Fruit fly (Drosophila melanogaster) whole organism, embryonic: ENCODE results near the gene CG4467.

ENCODE experiments used
- Awh ChIP-seq: fragments of 200-800 bp; sonication (Bioruptor generic); IDR thresholded peaks from 2 replicates; pipeline ENCODE4, ENCODE4 v1.3.6; 2022; ENCODE audit warnings: missing biosample characterization, missing genetic modification characterization
- CG13287 ChIP-seq: fragments of 200-800 bp; sonication (Bioruptor generic); IDR thresholded peaks from 2 replicates; pipeline ENCODE4 v1.3.6; 2022; ENCODE audit warnings: missing biosample characterization, missing genetic modification characterization; ENCODE audit not compliant: partially characterized antibody
- CG13296 ChIP-seq: fragments of 200-800 bp; sonication (Bioruptor generic); optimal IDR thresholded peaks from 3 replicates; lab custom pipeline; 2018; ENCODE audit warnings: missing biosample characterization, mild to moderate bottlenecking, missing genetic modification characterization
- CG13424 ChIP-seq: fragments of 200-800 bp; sonication (Bioruptor generic); optimal IDR thresholded peaks from 2 replicates; lab custom pipeline; 2019; ENCODE audit warnings: missing biosample characterization, mild to moderate bottlenecking, missing genetic modification characterization, moderate library complexity
- CG13775 ChIP-seq: fragments of 200-800 bp; sonication (Bioruptor generic); optimal IDR thresholded peaks from 3 replicates; lab custom pipeline; 2017; ENCODE audit warnings: missing biosample characterization, mild to moderate bottlenecking, missing genetic modification characterization
- CG14014 ChIP-seq: fragments of 200-800 bp; sonication (Bioruptor generic); IDR thresholded peaks from 2 replicates; pipeline ENCODE4 v1.3.6; 2022; ENCODE audit warnings: missing biosample characterization, missing genetic modification characterization
- CG16813 ChIP-seq: fragments of 200-800 bp; sonication (Bioruptor generic); IDR thresholded peaks from 3 replicates; pipeline ENCODE4 v1.3.6; 2022; ENCODE audit warnings: missing biosample characterization, missing genetic modification characterization; ENCODE audit not compliant: partially characterized antibody
- CG18011 ChIP-seq: fragments of 200-800 bp; sonication (Bioruptor generic); optimal IDR thresholded peaks from 2 replicates; lab custom pipeline; 2017; ENCODE audit warnings: missing biosample characterization, missing genetic modification characterization, mild to moderate bottlenecking, moderate library complexity, missing genotype
- CG2116 ChIP-seq: fragments of 200-800 bp; sonication (Bioruptor generic); optimal IDR thresholded peaks from 3 replicates; lab custom pipeline; 2018; ENCODE audit warnings: missing biosample characterization, mild to moderate bottlenecking, missing genetic modification characterization
- CG3065 ChIP-seq: fragments of 200-800 bp; sonication (Bioruptor generic); optimal IDR thresholded peaks from 2 replicates; lab custom pipeline; 2016; ENCODE audit warnings: missing biosample characterization, missing genetic modification characterization
- CG3838 ChIP-seq: fragments of 200-800 bp; sonication (Bioruptor generic); optimal IDR thresholded peaks from 3 replicates; lab custom pipeline; 2016; ENCODE audit warnings: missing biosample characterization, missing genetic modification characterization
- CG4282 ChIP-seq: fragments of 200-800 bp; sonication (Bioruptor generic); optimal IDR thresholded peaks from 2 replicates; lab custom pipeline; 2016; ENCODE audit warnings: missing biosample characterization, missing genetic modification characterization
- CG5245 ChIP-seq: fragments of 200-800 bp; sonication (Bioruptor generic); optimal IDR thresholded peaks from 3 replicates; lab custom pipeline; 2016; ENCODE audit warnings: missing biosample characterization, missing genetic modification characterization
- CG6272 ChIP-seq: fragments of 200-800 bp; sonication (Bioruptor generic); IDR thresholded peaks from 2 replicates; pipeline ENCODE4 v1.3.6; 2022; ENCODE audit warnings: missing biosample characterization, missing genetic modification characterization
- CG7372 ChIP-seq: fragments of 200-800 bp; sonication (Bioruptor generic); IDR thresholded peaks from 2 replicates; pipeline ENCODE4 v1.3.6; 2022; ENCODE audit warnings: missing biosample characterization, missing genetic modification characterization
- CG8281 ChIP-seq: fragments of 200-800 bp; sonication (Bioruptor generic); optimal IDR thresholded peaks from 2 replicates; lab custom pipeline; 2018; ENCODE audit warnings: missing biosample characterization, mild to moderate bottlenecking, missing genetic modification characterization, moderate library complexity
- CG8924 ChIP-seq: fragments of 200-800 bp; optimal IDR thresholded peaks from 3 replicates; lab custom pipeline; 2019; ENCODE audit warnings: missing biosample characterization, mild to moderate bottlenecking, missing genetic modification characterization, moderate library complexity
- CG9727 ChIP-seq: fragments of 200-800 bp; sonication (Bioruptor generic); optimal IDR thresholded peaks from 3 replicates; lab custom pipeline; 2017; ENCODE audit warnings: missing biosample characterization, mild to moderate bottlenecking, missing genetic modification characterization
- CTCF ChIP-seq: fragments of 200-800 bp; sonication (Bioruptor generic); optimal IDR thresholded peaks from 2 replicates; lab custom pipeline; 2017; ENCODE audit warnings: missing biosample characterization, mild to moderate bottlenecking, missing genetic modification characterization, moderate library complexity
- Fer3 ChIP-seq: fragments of 200-800 bp; sonication (Bioruptor generic); optimal IDR thresholded peaks from 2 replicates; lab custom pipeline; 2018; ENCODE audit warnings: missing biosample characterization, mild to moderate bottlenecking, missing genetic modification characterization, moderate library complexity
- H15 ChIP-seq: fragments of 200-800 bp; sonication (Bioruptor generic); IDR thresholded peaks from 3 replicates; pipeline ENCODE4 v1.3.6; 2022; ENCODE audit warnings: missing biosample characterization, missing genetic modification characterization
- Hr3 ChIP-seq: fragments of 200-800 bp; sonication (Bioruptor generic); optimal IDR thresholded peaks from 3 replicates; lab custom pipeline; 2016; ENCODE audit warnings: missing biosample characterization, missing genetic modification characterization
- Hr78 ChIP-seq, 2 experiments: fragments of 200-800 bp in 1 of 2; fragments of >200 bp in 1 of 2; sonication (Bioruptor generic) in 1 of 2; optimal IDR thresholded peaks; 2 replicates each; lab custom pipeline; 2017 to 2019; ENCODE audit warnings: missing biosample characterization in 2 of 2, missing genetic modification characterization in 2 of 2, mild to moderate bottlenecking in 1 of 2, moderate library complexity in 1 of 2
- Jarid2 ChIP-seq: fragments of 200-800 bp; sonication (Bioruptor generic); optimal IDR thresholded peaks from 3 replicates; lab custom pipeline; 2017; ENCODE audit warnings: mild to moderate bottlenecking, missing biosample characterization, missing genetic modification reagents, missing genetic modification characterization
- Lim3 ChIP-seq: fragments of 200-800 bp; sonication (Bioruptor generic); IDR thresholded peaks from 2 replicates; pipeline ENCODE4 v1.3.6; 2022; ENCODE audit warnings: missing biosample characterization, missing genetic modification characterization
- Myb ChIP-seq: fragments of 200-800 bp; sonication (Bioruptor generic); optimal IDR thresholded peaks from 2 replicates; lab custom pipeline; 2016; ENCODE audit warnings: missing biosample characterization, missing genetic modification characterization
- Nf-YA ChIP-seq: fragments of 200-800 bp; sonication (Bioruptor generic); IDR thresholded peaks from 2 replicates; pipeline ENCODE4 v1.3.6; 2022; ENCODE audit warnings: missing biosample characterization, missing genetic modification characterization
- Nf-YC ChIP-seq: fragments of 200-800 bp; optimal IDR thresholded peaks from 3 replicates; lab custom pipeline; 2019; ENCODE audit warnings: missing biosample characterization, mild to moderate bottlenecking, missing genetic modification characterization, moderate library complexity
- Scr ChIP-seq: fragments of 200-800 bp; sonication (Bioruptor generic); IDR thresholded peaks from 2 replicates; pipeline ENCODE4 v1.3.6; 2022; ENCODE audit warnings: missing biosample characterization, missing genetic modification characterization; ENCODE audit not compliant: partially characterized antibody
- Sry-β ChIP-seq: fragments of 200-800 bp; sonication (Bioruptor generic); optimal IDR thresholded peaks from 2 replicates; lab custom pipeline; 2018; ENCODE audit warnings: missing biosample characterization, mild to moderate bottlenecking, missing genetic modification characterization, moderate library complexity
- Xbp1 ChIP-seq: fragments of 200-800 bp; sonication (Bioruptor generic); optimal IDR thresholded peaks from 3 replicates; lab custom pipeline; 2016; ENCODE audit warnings: missing biosample characterization, mild to moderate bottlenecking, missing genetic modification characterization
- ap ChIP-seq: fragments of 200-800 bp; sonication (Bioruptor generic); IDR thresholded peaks from 2 replicates; pipeline ENCODE4 v1.3.6; 2022; ENCODE audit warnings: missing biosample characterization, missing genetic modification characterization
- ash1 ChIP-seq: fragments of 200-800 bp; sonication (Bioruptor generic); optimal IDR thresholded peaks from 2 replicates; lab custom pipeline; 2018; ENCODE audit warnings: missing biosample characterization, mild to moderate bottlenecking, missing genetic modification characterization
- crc ChIP-seq: fragments of 200-800 bp; sonication (Bioruptor generic); optimal IDR thresholded peaks from 2 replicates; lab custom pipeline; 2016; ENCODE audit warnings: missing biosample characterization, missing genetic modification characterization
- crol ChIP-seq: fragments of 200-800 bp; sonication (Bioruptor generic); IDR thresholded peaks from 2 replicates; pipeline ENCODE4 v1.3.6; 2022; ENCODE audit warnings: missing biosample characterization, missing genetic modification characterization
- ems ChIP-seq: fragments of 200-800 bp; sonication (Bioruptor generic); optimal IDR thresholded peaks from 3 replicates; lab custom pipeline; 2016; ENCODE audit warnings: missing biosample characterization, missing genetic modification characterization
- gcm2 ChIP-seq: fragments of 200-800 bp; sonication (Bioruptor generic); optimal IDR thresholded peaks from 2 replicates; lab custom pipeline; 2016; ENCODE audit warnings: missing biosample characterization, missing genetic modification characterization
- gem ChIP-seq: fragments of 200-800 bp; sonication (Bioruptor generic); optimal IDR thresholded peaks from 2 replicates; lab custom pipeline; 2019; ENCODE audit warnings: missing biosample characterization, mild to moderate bottlenecking, missing genetic modification characterization, moderate library complexity
- insv ChIP-seq, 2 experiments: fragments of 200-800 bp; sonication (Bioruptor generic); optimal IDR thresholded peaks; 3 replicates each; lab custom pipeline; 2016 to 2018; ENCODE audit warnings: missing biosample characterization in 2 of 2, missing genetic modification characterization in 2 of 2
- jigr1 ChIP-seq: fragments of 200-800 bp; sonication (Bioruptor generic); IDR thresholded peaks from 3 replicates; pipeline ENCODE4 v1.3.6; 2022; ENCODE audit warnings: missing biosample characterization, missing genetic modification characterization
- jumu ChIP-seq: fragments of 200-800 bp; sonication (Bioruptor generic); optimal IDR thresholded peaks from 3 replicates; lab custom pipeline; 2016; ENCODE audit warnings: missing biosample characterization, missing genetic modification characterization
- lola ChIP-seq, 3 experiments: fragments of >200 bp in 2 of 3; fragments of 200-800 bp in 1 of 3; sonication (Bioruptor generic) in 1 of 3; optimal IDR thresholded peaks; 2 replicates each; lab custom pipeline; 2017 to 2019; ENCODE audit warnings: missing biosample characterization in 3 of 3, missing genetic modification characterization in 3 of 3, mild to moderate bottlenecking in 1 of 3, moderate library complexity in 1 of 3
- pnt ChIP-seq: fragments of 200-800 bp; sonication (Bioruptor generic); optimal IDR thresholded peaks from 3 replicates; lab custom pipeline; 2016; ENCODE audit warnings: missing biosample characterization, missing genetic modification characterization
- prd ChIP-seq, 3 experiments: fragments of >200 bp in 2 of 3; fragments of 200-800 bp in 1 of 3; sonication (Bioruptor generic) in 1 of 3; optimal IDR thresholded peaks in 2 of 3; IDR thresholded peaks in 1 of 3; 2 replicates in 2 of 3; 3 replicates in 1 of 3; pipeline versions ENCODE4 v1.3.6 to Lab custom; 2017 to 2022; ENCODE audit warnings: missing biosample characterization in 1 of 3, missing genetic modification characterization in 1 of 3
- pros ChIP-seq: fragments of 200-800 bp; sonication (Bioruptor generic); optimal IDR thresholded peaks from 3 replicates; lab custom pipeline; 2019; ENCODE audit warnings: missing biosample characterization, mild to moderate bottlenecking, missing genetic modification characterization, moderate library complexity
- pum ChIP-seq: fragments of 200-800 bp; sonication (Bioruptor generic); optimal IDR thresholded peaks from 2 replicates; lab custom pipeline; 2016; ENCODE audit warnings: missing biosample characterization, missing genetic modification characterization
- wor ChIP-seq: fragments of 200-800 bp; sonication (Bioruptor generic); IDR thresholded peaks from 2 replicates; pipeline ENCODE4 v1.3.6; 2022; ENCODE audit warnings: missing biosample characterization, missing genetic modification characterization
- yki ChIP-seq: fragments of >200 bp; optimal IDR thresholded peaks from 3 replicates; lab custom pipeline; 2018

Gene CG4467

DNA sequence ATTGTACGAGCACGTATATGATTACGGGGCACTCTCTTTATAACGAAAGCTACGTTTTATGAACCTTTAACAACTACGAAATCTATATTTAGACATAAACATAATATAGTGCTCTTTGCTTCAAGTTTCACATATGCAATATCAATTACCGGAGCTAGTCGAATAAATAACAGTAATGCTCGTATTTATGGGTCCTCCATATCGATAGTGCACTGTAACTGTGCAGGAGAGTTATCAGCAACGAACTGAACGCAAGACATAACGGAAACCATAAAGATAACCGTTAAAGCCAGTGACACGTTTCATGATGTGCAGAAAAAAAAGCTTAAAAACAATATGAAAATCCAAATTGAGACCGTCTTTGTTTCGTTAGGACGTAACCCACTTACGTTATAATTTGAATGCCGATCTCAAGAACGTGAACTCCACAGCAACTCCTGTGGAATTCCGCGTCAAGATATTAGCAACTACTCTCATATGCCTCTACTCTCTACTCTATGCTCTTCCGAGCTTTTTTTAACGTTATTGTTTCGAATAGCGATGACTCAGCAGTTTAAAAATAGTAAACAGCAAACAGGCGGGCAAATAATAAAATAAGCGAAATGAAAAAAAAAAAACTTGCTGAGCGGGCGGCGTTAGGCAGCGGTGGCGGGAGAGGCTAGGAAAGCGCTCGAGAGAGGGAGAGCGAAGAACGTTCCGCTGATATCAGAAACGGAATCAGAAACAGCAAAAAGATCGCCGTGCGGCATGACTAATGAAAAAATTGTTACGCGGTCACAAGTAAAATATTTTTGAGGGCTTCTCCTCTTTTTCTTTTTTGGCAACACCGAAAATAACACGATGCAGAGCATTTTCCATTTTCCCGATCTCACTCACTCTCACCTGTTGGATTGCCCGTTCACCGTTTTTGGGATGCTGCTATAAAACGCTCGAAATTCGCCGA, 58.5 kb downstream of the CG4467 start (continued):
- TF ChIP-seq CG3838 (GFP tag; lab: Kevin White, UChicago) (peak; percentile 26), CG8281 (tag; lab: Kevin White, UChicago) (peak; percentile 96), CG14014 (GFP tag; lab: Robert Waterston, UW) (peak; percentile 82), yki (lab: Kevin White, UChicago) (no peak), Hr78 (GFP tag; optimal IDR thresholded peaks at IDR 0.05; lab: Kevin White, UChicago) (peak in 1 of 2 experiments; percentile 57), CG2116 (peak; percentile 6), Nf-YC (peak; percentile 52), jumu (peak; percentile 16), H15 (GFP tag; lab: Robert Waterston, UW) (peak; percentile 59; the same call in 1 of the 3 replicates), lola (GFP tag; optimal IDR thresholded peaks at IDR 0.05; lab: Kevin White, UChicago) (peak in 1 of 3 experiments; percentile 42), jigr1 (GFP tag; lab: Robert Waterston, UW) (0 out of 3 replicates have a peak, but pooled peaks have one; percentile 15), CG3065 (GFP tag; lab: Kevin White, UChicago) (no peak), Jarid2 (GFP tag; lab: Kevin White, UChicago) (no peak), Hr3 (peak; percentile 69), Sry-β (GFP tag; lab: Kevin White, UChicago) (no peak), Xbp1 (GFP tag; lab: Kevin White, UChicago) (peak; percentile 79), CG13775 (peak; percentile 57), CG5245 (peak; percentile 61), wor (peak; percentile 35; the same call in 1 of the 2 replicates), CG9727 (GFP tag; lab: Kevin White, UChicago) (peak; percentile 70), CG13287 (GFP tag; lab: Robert Waterston, UW) (no peak; the same call in 1 of the 2 replicates), pum (GFP tag; lab: Kevin White, UChicago) (peak; percentile 43), CG6272 (peak; percentile 57), pros (GFP tag; lab: Kevin White, UChicago) (no peak), CTCF (GFP tag; lab: Kevin White, UChicago) (peak; percentile 5), CG13424 (tag; lab: Kevin White, UChicago) (peak; percentile 79), Myb (GFP tag; lab: Kevin White, UChicago) (peak; percentile 54), CG18011 (GFP tag; lab: Kevin White, UChicago) (peak; percentile 36), gem (peak; percentile 83), Nf-YA (GFP tag; lab: Robert Waterston, UW) (peak; percentile 43; the same call in 1 of the 2 replicates), CG7372 (GFP tag; lab: Robert Waterston, UW) (peak; percentile 72), prd (optimal IDR thresholded peaks at IDR 0.05; lab: Kevin White, UChicago) (no peak), prd (GFP tag; IDR thresholded peaks at IDR 0.05; lab: Robert Waterston, UW) (peak; percentile 78), ap (GFP tag; lab: Robert Waterston, UW) (0 out of 2 replicates have a peak, but pooled peaks have one; percentile 29), Awh (GFP tag; lab: Robert Waterston, UW) (peak; percentile 72), CG16813 (GFP tag; lab: Robert Waterston, UW) (no peak), ems (GFP tag; lab: Kevin White, UChicago) (peak; percentile 62), crc (GFP tag; lab: Kevin White, UChicago) (no peak), gcm2 (GFP tag; lab: Kevin White, UChicago) (peak; percentile 11), CG4282 (GFP tag; lab: Kevin White, UChicago) (no peak), Fer3 (peak; percentile 88), CG8924 (peak; percentile 80), Scr (GFP tag; lab: Robert Waterston, UW) (no peak), CG13296 (GFP tag; lab: Kevin White, UChicago) (peak; percentile 78), pnt (GFP tag; lab: Kevin White, UChicago) (peak; percentile 52), crol (GFP tag; lab: Robert Waterston, UW) (peak; percentile 63), insv (GFP tag; optimal IDR thresholded peaks at IDR 0.05; lab: Kevin White, UChicago) (peak in 1 of 2 experiments; percentile 15), Lim3 (no peak), ash1 (GFP tag; lab: Kevin White, UChicago) (peak; percentile 1)
